Fruit fly (Drosophila melanogaster) whole organism, wandering third instar larva: Measurements from ENCODE around the gene Arp8.

Experiments used
- CG32264 ChIP-seq: fragments of 200-800 bp; sonication (Bioruptor generic); optimal IDR thresholded peaks from 2 replicates; lab custom pipeline; 2016; ENCODE audit warnings: missing biosample characterization, missing genetic modification characterization
- CrebA ChIP-seq: fragments of 200-800 bp; sonication (Bioruptor generic); optimal IDR thresholded peaks from 2 replicates; lab custom pipeline; 2016; ENCODE audit warnings: missing biosample characterization, mild to moderate bottlenecking, missing genetic modification characterization, borderline replicate concordance
- Dfd ChIP-seq: fragments of >200 bp; optimal IDR thresholded peaks from 2 replicates; lab custom pipeline; 2017; ENCODE audit warnings: missing biosample characterization, missing genetic modification characterization
- Dif ChIP-seq: fragments of 200-275, 200-300 bp; sonication (Bioruptor generic); optimal IDR thresholded peaks from 2 replicates; lab custom pipeline; 2018; ENCODE audit warnings: missing biosample characterization, missing genetic modification characterization; ENCODE audit not compliant: partially characterized antibody
- GATAd ChIP-seq: sonication (Bioruptor generic); optimal IDR thresholded peaks from 2 replicates; lab custom pipeline; 2016; ENCODE audit warnings: missing biosample characterization, missing genetic modification characterization
- HLH106 ChIP-seq: fragments of 200-800 bp; optimal IDR thresholded peaks from 3 replicates; lab custom pipeline; 2019; ENCODE audit warnings: missing biosample characterization, mild to moderate bottlenecking, missing genetic modification characterization, moderate library complexity
- Hnf4 ChIP-seq: fragments of 200-800 bp; sonication (Bioruptor generic); optimal IDR thresholded peaks from 2 replicates; lab custom pipeline; 2016; ENCODE audit warnings: missing biosample characterization, mild to moderate bottlenecking, missing genetic modification characterization
- Mio ChIP-seq: sonication (Bioruptor generic); optimal IDR thresholded peaks from 2 replicates; lab custom pipeline; 2016; ENCODE audit warnings: missing biosample characterization, missing genetic modification characterization
- Myc ChIP-seq: fragments of >200 bp; optimal IDR thresholded peaks from 2 replicates; lab custom pipeline; 2017
- Rel ChIP-seq, 2 experiments: fragments of 200-800 bp; sonication (Bioruptor generic) in 1 of 2; optimal IDR thresholded peaks; 2 replicates in 1 of 2; 3 replicates in 1 of 2; lab custom pipeline; 2016 to 2019; ENCODE audit warnings: mild to moderate bottlenecking in 2 of 2, missing biosample characterization in 2 of 2, missing genetic modification characterization in 2 of 2, moderate library complexity in 1 of 2
- Sp1 ChIP-seq: fragments of 200-800 bp; sonication (Bioruptor generic); optimal IDR thresholded peaks from 3 replicates; lab custom pipeline; 2019; ENCODE audit warnings: missing biosample characterization, mild to moderate bottlenecking, missing genetic modification characterization, moderate library complexity
- br ChIP-seq: fragments of 200-800 bp; sonication (Bioruptor generic); optimal IDR thresholded peaks from 2 replicates; lab custom pipeline; 2016; ENCODE audit warnings: missing biosample characterization, missing genetic modification characterization
- brk ChIP-seq: fragments of 200-800 bp; sonication (Bioruptor generic); optimal IDR thresholded peaks from 2 replicates; lab custom pipeline; 2016; ENCODE audit warnings: missing biosample characterization, mild to moderate bottlenecking, missing genetic modification characterization
- dl ChIP-seq, 2 experiments: fragments of 175-275, 200-275 bp in 1 of 2; fragments of 200-275 bp in 1 of 2; sonication (Bioruptor generic); optimal IDR thresholded peaks; lab custom pipeline; 2018; ENCODE audit warnings: mild to moderate bottlenecking in 2 of 2, missing biosample characterization in 2 of 2, missing genetic modification characterization in 2 of 2, moderate library complexity in 2 of 2; ENCODE audit not compliant: partially characterized antibody in 2 of 2, insufficient read depth in 1 of 2
- dsf ChIP-seq: sonication (Bioruptor generic); optimal IDR thresholded peaks from 2 replicates; lab custom pipeline; 2016; ENCODE audit warnings: missing biosample characterization, missing genetic modification characterization, borderline replicate concordance
- ey ChIP-seq: fragments of 200-800 bp; sonication (Bioruptor generic); optimal IDR thresholded peaks from 2 replicates; lab custom pipeline; 2016; ENCODE audit warnings: missing biosample characterization, missing genetic modification characterization
- foxo ChIP-seq, 2 experiments: fragments of 200-800 bp; sonication (Bioruptor generic); optimal IDR thresholded peaks; 2 replicates in 1 of 2; 3 replicates in 1 of 2; lab custom pipeline; 2016 to 2017; ENCODE audit warnings: missing biosample characterization in 2 of 2, missing genetic modification characterization in 2 of 2
- fru ChIP-seq: fragments of 200-800 bp; sonication (Bioruptor generic); optimal IDR thresholded peaks from 3 replicates; lab custom pipeline; 2016; ENCODE audit warnings: missing biosample characterization, mild to moderate bottlenecking, missing genetic modification characterization
- h ChIP-seq: fragments of 200-800 bp; sonication (Bioruptor generic); optimal IDR thresholded peaks from 3 replicates; lab custom pipeline; 2016; ENCODE audit warnings: missing biosample characterization, mild to moderate bottlenecking, missing genetic modification characterization
- jim ChIP-seq: fragments of 175-275, 200-325 bp; sonication (Bioruptor generic); optimal IDR thresholded peaks from 2 replicates; lab custom pipeline; 2016; ENCODE audit warnings: missing biosample characterization, mild to moderate bottlenecking, missing genetic modification characterization
- lola ChIP-seq: fragments of >200 bp; optimal IDR thresholded peaks from 2 replicates; lab custom pipeline; 2017; ENCODE audit warnings: missing biosample characterization, missing genetic modification characterization
- pan ChIP-seq: fragments of >200 bp; optimal IDR thresholded peaks from 2 replicates; lab custom pipeline; 2017
- psq ChIP-seq: fragments of 200-800 bp; sonication (Bioruptor generic); optimal IDR thresholded peaks from 3 replicates; lab custom pipeline; 2017; ENCODE audit warnings: missing biosample characterization, mild to moderate bottlenecking, missing genetic modification characterization, moderate library complexity
- rgr ChIP-seq: fragments of 200-800 bp; sonication (Bioruptor generic); optimal IDR thresholded peaks from 3 replicates; lab custom pipeline; 2016; ENCODE audit warnings: missing biosample characterization, mild to moderate bottlenecking, missing genetic modification characterization
- sage ChIP-seq: fragments of 200-800 bp; sonication (Bioruptor generic); optimal IDR thresholded peaks from 2 replicates; lab custom pipeline; 2016; ENCODE audit warnings: missing biosample characterization, mild to moderate bottlenecking, missing genetic modification characterization
- tai ChIP-seq: sonication (Bioruptor generic); optimal IDR thresholded peaks from 2 replicates; lab custom pipeline; 2016; ENCODE audit warnings: missing biosample characterization, missing genetic modification characterization
- usp ChIP-seq: fragments of >200 bp; optimal IDR thresholded peaks from 2 replicates; lab custom pipeline; 2017; ENCODE audit warnings: missing biosample characterization, missing genetic modification characterization
- woc ChIP-seq: sonication (Bioruptor generic); optimal IDR thresholded peaks from 2 replicates; lab custom pipeline; 2016; ENCODE audit warnings: missing biosample characterization, mild to moderate bottlenecking, missing genetic modification characterization

The Arp8 gene

dm6 chrX:17877974-17878373, 17.4 kb upstream of the Arp8 start:
- TF ChIP-seq brk (GFP tag; lab: Kevin White, UChicago) (no peak), Dif (GFP tag; lab: Kevin White, UChicago) (no peak), Rel (GFP tag; optimal IDR thresholded peaks at IDR 0.05; lab: Kevin White, UChicago) (no peak), Rel (tag; optimal IDR thresholded peaks at IDR 0.05; lab: Kevin White, UChicago) (peak; percentile 56), dsf (GFP tag; lab: Kevin White, UChicago) (no peak), dl (GFP tag; optimal IDR thresholded peaks at IDR 0.05; lab: Kevin White, UChicago; ENCODE audit: insufficient read depth in 1 of 2, partially characterized antibody in 2 of 2) (no peak)

DNA sequence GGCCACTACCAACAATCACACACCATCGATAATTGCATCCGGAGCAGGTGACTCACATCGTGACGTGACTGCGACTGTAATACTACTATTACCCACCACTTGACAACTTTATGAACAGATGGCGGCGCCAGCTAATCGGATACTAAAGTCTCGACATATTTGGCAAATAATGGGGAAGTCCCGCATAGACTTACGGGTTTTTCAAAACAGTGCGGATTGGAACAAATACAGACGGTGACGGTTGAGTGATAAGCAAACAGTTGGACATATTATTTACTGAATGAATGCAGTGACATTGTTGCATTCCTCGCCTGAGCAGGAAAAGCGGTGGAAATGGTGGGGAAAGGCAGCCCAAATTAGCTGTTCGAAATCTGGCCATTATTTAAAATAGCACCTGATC, 15.9 kb upstream of the Arp8 start:
- TF ChIP-seq psq (GFP tag; lab: Kevin White, UChicago) (no peak), Hnf4 (no peak), h (GFP tag; lab: Kevin White, UChicago) (no peak), GATAd (GFP tag; lab: Kevin White, UChicago) (no peak), Rel (GFP tag; optimal IDR thresholded peaks at IDR 0.05; lab: Kevin White, UChicago) (no peak), Rel (tag; optimal IDR thresholded peaks at IDR 0.05; lab: Kevin White, UChicago) (peak; percentile 96), woc (GFP tag; lab: Kevin White, UChicago) (no peak)

DNA sequence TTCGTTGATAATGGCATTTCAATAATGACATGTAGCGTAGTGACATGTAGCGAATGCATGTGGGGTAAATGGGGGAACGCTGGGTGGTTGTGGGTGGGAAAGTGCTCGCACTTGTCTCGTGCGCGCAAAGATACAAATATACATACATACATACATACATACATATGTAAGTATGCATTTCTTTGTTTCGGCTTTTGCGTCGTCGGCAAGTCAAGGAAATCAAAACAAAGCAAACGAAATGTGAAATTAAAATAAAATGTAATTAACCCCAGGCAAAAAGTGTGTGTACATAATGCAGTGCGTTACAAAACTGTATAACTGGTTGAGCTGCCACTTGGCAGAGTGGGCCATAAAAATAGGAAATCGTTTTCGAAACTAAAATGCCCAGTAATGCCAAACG, 15.1 kb upstream of the Arp8 start:
- no peak for TF ChIP-seq Dfd (GFP tag; lab: Kevin White, UChicago)
- no peak for TF ChIP-seq Sp1
- TF ChIP-seq Rel (GFP tag; optimal IDR thresholded peaks at IDR 0.05; lab: Kevin White, UChicago) = no peak
- TF ChIP-seq Rel (tag; optimal IDR thresholded peaks at IDR 0.05; lab: Kevin White, UChicago) = peak; percentile 1

DNA sequence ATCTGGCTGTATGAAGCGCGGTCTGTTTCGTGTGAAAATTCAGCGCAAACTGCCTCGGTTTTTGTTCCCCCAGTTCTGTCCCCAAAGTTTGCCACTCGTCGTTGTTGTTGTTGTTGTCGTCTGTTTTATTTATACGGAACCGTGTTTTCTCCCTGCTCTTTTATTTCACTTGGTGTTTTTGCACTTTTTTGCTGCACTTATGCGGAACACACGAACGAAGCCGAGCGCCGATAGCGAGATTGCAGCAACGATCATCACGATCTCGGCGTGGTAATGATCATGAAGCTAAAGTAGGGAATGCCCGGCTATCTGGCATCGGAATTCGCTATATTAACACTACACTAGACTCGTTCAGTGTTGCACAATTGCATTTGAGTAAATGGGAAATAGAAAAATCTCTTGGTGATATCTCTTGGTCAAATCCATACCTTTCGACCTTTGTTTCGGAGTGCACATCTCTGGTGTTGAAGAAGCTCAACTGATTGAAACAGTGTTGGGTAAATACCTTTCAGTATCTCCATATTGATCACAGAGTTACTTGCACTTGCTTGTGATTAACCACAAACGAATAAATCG, 14.5 kb upstream of the Arp8 start:
- TF ChIP-seq rgr (no peak), Rel (GFP tag; optimal IDR thresholded peaks at IDR 0.05; lab: Kevin White, UChicago) (no peak), Rel (tag; optimal IDR thresholded peaks at IDR 0.05; lab: Kevin White, UChicago) (peak; percentile 80), jim (GFP tag; lab: Kevin White, UChicago) (no peak), psq (GFP tag; lab: Kevin White, UChicago) (peak; percentile 27), fru (GFP tag; lab: Kevin White, UChicago) (peak; percentile 10), Myc (lab: Kevin White, UChicago) (no peak), foxo (GFP tag; optimal IDR thresholded peaks at IDR 0.05; lab: Kevin White, UChicago) (peak in 1 of 2 experiments; percentile 49), h (GFP tag; lab: Kevin White, UChicago) (peak; percentile 2), ey (GFP tag; lab: Kevin White, UChicago) (no peak), usp (GFP tag; lab: Kevin White, UChicago) (no peak)

DNA sequence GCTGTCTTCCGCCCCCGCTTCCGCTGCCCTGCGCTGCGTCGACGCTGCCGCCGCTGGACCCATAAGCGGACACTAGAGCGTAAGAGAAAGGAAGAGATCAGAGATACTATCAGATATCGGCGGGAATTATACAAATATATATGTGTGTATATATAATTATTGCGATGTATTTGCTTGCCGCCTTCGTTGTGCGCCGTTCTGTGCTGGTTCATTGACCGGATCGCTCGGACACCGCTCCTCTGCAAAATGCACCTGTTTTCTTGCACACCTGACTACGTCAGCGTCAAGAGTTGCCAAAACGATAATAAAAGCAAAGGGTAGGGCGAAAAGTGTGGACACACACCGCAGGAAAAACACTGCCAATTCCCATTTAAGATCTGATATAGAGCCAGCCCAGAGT, 12.7 kb upstream of the Arp8 start:
- TF ChIP-seq dsf (GFP tag; lab: Kevin White, UChicago) (no peak), pan (lab: Kevin White, UChicago) (no peak), Mio (GFP tag; lab: Kevin White, UChicago) (no peak), usp (GFP tag; lab: Kevin White, UChicago) (no peak), br (no peak), jim (GFP tag; lab: Kevin White, UChicago) (no peak), ey (GFP tag; lab: Kevin White, UChicago) (no peak), rgr (no peak), sage (GFP tag; lab: Kevin White, UChicago) (no peak), foxo (GFP tag; optimal IDR thresholded peaks at IDR 0.05; lab: Kevin White, UChicago) (no peak), Hnf4 (no peak), dl (GFP tag; optimal IDR thresholded peaks at IDR 0.05; lab: Kevin White, UChicago; ENCODE audit: insufficient read depth in 1 of 2, partially characterized antibody in 2 of 2) (no peak), lola (no peak), CrebA (GFP tag; lab: Kevin White, UChicago) (no peak), Myc (lab: Kevin White, UChicago) (no peak), brk (GFP tag; lab: Kevin White, UChicago) (no peak), HLH106 (tag; lab: Kevin White, UChicago) (no peak), CG32264 (GFP tag; lab: Kevin White, UChicago) (no peak), tai (GFP tag; lab: Kevin White, UChicago) (no peak)
- TF ChIP-seq, all 38 proteins: peak for 0
